Worm (Caenorhabditis elegans): Measurements from ENCODE around the gene ell-1.

The ell-1 gene

ce11 chrIV:4396052-4396821 lies 2.0 kb downstream of the ell-1 start:
- TF ChIP-seq somi-1 (GFP tag; optimal IDR thresholded peaks at IDR 0.05) (peak; percentile 2), lin-26 (GFP tag; IDR thresholded peaks at IDR 0.05) (0 out of 2 replicates have a peak, but pooled peaks have one; percentile 11), egrh-3 (GFP tag; IDR thresholded peaks at IDR 0.05) (peak; percentile 25; the same call in 1 of the 2 replicates), cebp-2 (GFP tag; IDR thresholded peaks at IDR 0.05) (no peak), ztf-22 (GFP tag; optimal IDR thresholded peaks at IDR 0.05) (no peak), mxl-1 (tag; optimal IDR thresholded peaks at IDR 0.05) (no peak), madf-3 (GFP tag; IDR thresholded peaks at IDR 0.05) (0 out of 2 replicates have a peak, but pooled peaks have one; percentile 8), hlh-26 (GFP tag; conservative IDR thresholded peaks at IDR 0.05) (no peak), chd-7 (tag; optimal IDR thresholded peaks at IDR 0.05) (no peak)

ce11 chrIV:4397111-4397510 lies 2.9 kb downstream of the ell-1 start:
- peak; percentile 25 for TF ChIP-seq nhr-80 (tag; optimal IDR thresholded peaks at IDR 0.05)
- TF ChIP-seq B0019.2 (GFP tag; conservative IDR thresholded peaks at IDR 0.05): no peak
- TF ChIP-seq mes-4 (tag; optimal IDR thresholded peaks at IDR 0.05): no peak

- no peak for TF ChIP-seq rec-8 (tag; optimal IDR thresholded peaks at IDR 0.05)
- TF ChIP-seq nhr-179 (tag; optimal IDR thresholded peaks at IDR 0.05): no peak
- TF ChIP-seq athp-1 (tag; optimal IDR thresholded peaks at IDR 0.05): no peak
- TF ChIP-seq attf-5 (GFP tag; optimal IDR thresholded peaks at IDR 0.05): no peak
- TF ChIP-seq zim-3 (tag; optimal IDR thresholded peaks at IDR 0.05): no peak
- no peak for TF ChIP-seq ztf-3 (GFP tag; optimal IDR thresholded peaks at IDR 0.05)
Measured at ce11 chrIV:4397586-4397985, 3.4 kb downstream of the ell-1 start.

ce11 chrIV:4398420-4398819 lies 4.2 kb downstream of the ell-1 start:
- no peak for TF ChIP-seq ama-1 (optimal IDR thresholded peaks at IDR 0.05)
- no peak for TF ChIP-seq ama-1 (GFP tag; optimal IDR thresholded peaks at IDR 0.05)
- TF ChIP-seq lag-1 (GFP tag; IDR thresholded peaks at IDR 0.05): no peak
- TF ChIP-seq F57A8.1 (GFP tag; optimal IDR thresholded peaks at IDR 0.05): no peak
- peak in 1 of 3 experiments; percentile 8 for TF ChIP-seq lin-35 (GFP tag; optimal IDR thresholded peaks at IDR 0.05)
- no peak for TF ChIP-seq C06A6.2 (GFP tag; conservative IDR thresholded peaks at IDR 0.05)
- peak; percentile 36; the same call in 1 of the 2 replicates for TF ChIP-seq egrh-3 (GFP tag; IDR thresholded peaks at IDR 0.05)
- TF ChIP-seq ekl-4 (GFP tag; IDR thresholded peaks at IDR 0.05): 0 out of 2 replicates have a peak, but pooled peaks have one; percentile 45
- no peak for TF ChIP-seq attf-3 (GFP tag; conservative IDR thresholded peaks at IDR 0.05)
- TF ChIP-seq K12H6.12 (tag; optimal IDR thresholded peaks at IDR 0.05): no peak
- TF ChIP-seq zfh-2 (GFP tag; conservative IDR thresholded peaks at IDR 0.05): peak; percentile 85

- no peak for TF ChIP-seq F57C9.4 (tag; optimal IDR thresholded peaks at IDR 0.05)
- TF ChIP-seq ztf-26 (tag; optimal IDR thresholded peaks at IDR 0.05): no peak
- TF ChIP-seq mcd-1 (GFP tag; IDR thresholded peaks at IDR 0.05): no peak
- no peak for TF ChIP-seq C06A6.2 (GFP tag; conservative IDR thresholded peaks at IDR 0.05)
- no peak for TF ChIP-seq nhr-80 (tag; optimal IDR thresholded peaks at IDR 0.05)
- no peak for TF ChIP-seq rec-8 (tag; optimal IDR thresholded peaks at IDR 0.05)
- TF ChIP-seq egrh-3 (GFP tag; IDR thresholded peaks at IDR 0.05): no peak
Measured at ce11 chrIV:4398890-4399289, 4.7 kb downstream of the ell-1 start.
